Fruit fly (Drosophila melanogaster): Measurements from ENCODE around the gene ko.
A peak's percentile ranks its signal among the peaks of the same experiment; 100 is the strongest.

Gene ko

dm6 chr3L:21172527-21173253, 41.7 kb upstream of the ko start, which contains the start of the genes chb and AsnS (continued):
- TF ChIP-seq CG7963 (GFP tag; IDR thresholded peaks at IDR 0.05; ENCODE audit: partially characterized antibody) (no peak), croc (GFP tag; conservative IDR thresholded peaks at IDR 0.05) (peak; percentile 74), CG6854 (GFP tag; optimal IDR thresholded peaks at IDR 0.05) (peak; percentile 86), CG31388 (GFP tag; optimal IDR thresholded peaks at IDR 0.05) (peak; percentile 48), her (GFP tag; optimal IDR thresholded peaks at IDR 0.05) (peak; percentile 27), CG33557 (GFP tag; optimal IDR thresholded peaks at IDR 0.05) (no peak), corto (GFP tag; optimal IDR thresholded peaks at IDR 0.05) (peak; percentile 48), CG42726 (GFP tag; IDR thresholded peaks at IDR 0.05; ENCODE audit: partially characterized antibody) (no peak), Blimp-1 (GFP tag; optimal IDR thresholded peaks at IDR 0.05) (peak; percentile 90), CG4328 (GFP tag; optimal IDR thresholded peaks at IDR 0.05) (no peak), CG8359 (GFP tag; optimal IDR thresholded peaks at IDR 0.05; ENCODE audit: borderline replicate concordance) (peak; percentile 64), CG11247 (GFP tag; IDR thresholded peaks at IDR 0.05) (peak; percentile 87), seq (GFP tag; IDR thresholded peaks at IDR 0.05) (peak; percentile 89), BEAF-32 (GFP tag; optimal IDR thresholded peaks at IDR 0.05) (no peak), mam (GFP tag; optimal IDR thresholded peaks at IDR 0.05) (peak; percentile 85), Mes4 (GFP tag; optimal IDR thresholded peaks at IDR 0.05) (peak; percentile 18), fd64A (GFP tag; optimal IDR thresholded peaks at IDR 0.05) (peak; percentile 7), pan (optimal IDR thresholded peaks at IDR 0.05) (no peak), pan (GFP tag; optimal IDR thresholded peaks at IDR 0.05 in 1 of 2, IDR thresholded peaks at IDR 0.05 in 1 of 2) (peak in 1 of 2 experiments; percentile 96), CG18011 (GFP tag; optimal IDR thresholded peaks at IDR 0.05) (peak; percentile 69), CG8944 (GFP tag; optimal IDR thresholded peaks at IDR 0.05) (peak; percentile 59), D (optimal IDR thresholded peaks at IDR 0.05) (no peak), D (GFP tag; optimal IDR thresholded peaks at IDR 0.05) (peak; percentile 71), prd (optimal IDR thresholded peaks at IDR 0.05) (no peak), prd (GFP tag; IDR thresholded peaks at IDR 0.05) (peak; percentile 93), abd-A (tag; optimal IDR thresholded peaks at IDR 0.05) (no peak), CG4854 (GFP tag; optimal IDR thresholded peaks at IDR 0.05) (peak; percentile 52), Aef1 (GFP tag; IDR thresholded peaks at IDR 0.05) (peak; percentile 95), maf-S (GFP tag; optimal IDR thresholded peaks at IDR 0.05) (peak; percentile 72), CG30403 (GFP tag; optimal IDR thresholded peaks at IDR 0.05) (peak; percentile 89), Oaz (GFP tag; IDR thresholded peaks at IDR 0.05) (peak; percentile 88), bab2 (GFP tag; optimal IDR thresholded peaks at IDR 0.05) (peak; percentile 66), CG6254 (GFP tag; optimal IDR thresholded peaks at IDR 0.05) (peak; percentile 12), pita (GFP tag; optimal IDR thresholded peaks at IDR 0.05) (no peak), Doc3 (GFP tag; IDR thresholded peaks at IDR 0.05; ENCODE audit: partially characterized antibody) (no peak), Dip2 (GFP tag; IDR thresholded peaks at IDR 0.05) (no peak), Trl (optimal IDR thresholded peaks at IDR 0.05) (peak; percentile 5 to 51), Trl (GFP tag; optimal IDR thresholded peaks at IDR 0.05) (peak; percentile 72), aop (GFP tag; IDR thresholded peaks at IDR 0.05) (peak; percentile 42; the same call in 1 of the 2 replicates), CG17912 (GFP tag; optimal IDR thresholded peaks at IDR 0.05) (no peak), CG18619 (GFP tag; optimal IDR thresholded peaks at IDR 0.05) (peak; percentile 85), CG10147 (GFP tag; optimal IDR thresholded peaks at IDR 0.05) (peak; percentile 87), emc (GFP tag; optimal IDR thresholded peaks at IDR 0.05) (peak; percentile 43), ssp (GFP tag; IDR thresholded peaks at IDR 0.05) (peak; percentile 79), HLH54F (GFP tag; optimal IDR thresholded peaks at IDR 0.05) (peak; percentile 67), pum (GFP tag; optimal IDR thresholded peaks at IDR 0.05) (peak; percentile 61), Xrp1 (GFP tag; IDR thresholded peaks at IDR 0.05) (peak; percentile 93), CG2889 (GFP tag; IDR thresholded peaks at IDR 0.05) (peak; percentile 88), CG11093 (GFP tag; IDR thresholded peaks at IDR 0.05) (peak; percentile 81), Ada2b (GFP tag; IDR thresholded peaks at IDR 0.05) (peak; percentile 95)
